Fruit fly (Drosophila melanogaster): ENCODE results near the gene CG14285.

Gene CG14285

dm6 chr3R:19027165-19027564 lies 2.3 kb downstream of the CG14285 start, which contains the start of gene NP15.6:
NP15.6 (plus strand) TSS chr3R:19027368.
- no peak for TF ChIP-seq h (GFP tag; optimal IDR thresholded peaks at IDR 0.05)
- no peak for TF ChIP-seq Jra (GFP tag; optimal IDR thresholded peaks at IDR 0.05)
- TF ChIP-seq Hr83 (GFP tag; optimal IDR thresholded peaks at IDR 0.05; ENCODE audit: poor library complexity, severe bottlenecking), result no peak
- TF ChIP-seq Rel (GFP tag; optimal IDR thresholded peaks at IDR 0.05), result no peak
- TF ChIP-seq Rel (tag; optimal IDR thresholded peaks at IDR 0.05), result no peak
- TF ChIP-seq GATAd (GFP tag; optimal IDR thresholded peaks at IDR 0.05), result no peak
- TF ChIP-seq psq (GFP tag; optimal IDR thresholded peaks at IDR 0.05), result no peak
- no peak for TF ChIP-seq CG32264 (GFP tag; optimal IDR thresholded peaks at IDR 0.05)
- TF ChIP-seq foxo (GFP tag; optimal IDR thresholded peaks at IDR 0.05), result no peak

dm6 chr3R:19028758-19029157 lies 3.9 kb downstream of the CG14285 start, which contains the start of the genes GatA and P5cr:
GatA (minus strand) TSS chr3R:19028857.
P5cr (plus strand) TSS chr3R:19028931.
- peak in 1 of 2 experiments; percentile 94 for TF ChIP-seq foxo (GFP tag; optimal IDR thresholded peaks at IDR 0.05)
- TF ChIP-seq Hr83 (GFP tag; optimal IDR thresholded peaks at IDR 0.05; ENCODE audit: poor library complexity, severe bottlenecking), result peak; percentile 96
- no peak for TF ChIP-seq Dif (GFP tag; optimal IDR thresholded peaks at IDR 0.05; ENCODE audit: partially characterized antibody)
- TF ChIP-seq dsf (GFP tag; optimal IDR thresholded peaks at IDR 0.05; ENCODE audit: borderline replicate concordance), result no peak
- peak; percentile 86 for TF ChIP-seq h (GFP tag; optimal IDR thresholded peaks at IDR 0.05)
- TF ChIP-seq Mio (GFP tag; optimal IDR thresholded peaks at IDR 0.05), result peak; percentile 25
- peak; percentile 80 for TF ChIP-seq br (GFP tag; optimal IDR thresholded peaks at IDR 0.05)
- TF ChIP-seq Sp1 (GFP tag; optimal IDR thresholded peaks at IDR 0.05), result peak; percentile 55
- TF ChIP-seq ey (GFP tag; optimal IDR thresholded peaks at IDR 0.05), result peak; percentile 86
- peak; percentile 69 for TF ChIP-seq sv (GFP tag; optimal IDR thresholded peaks at IDR 0.05)
- TF ChIP-seq HLH106 (tag; optimal IDR thresholded peaks at IDR 0.05), result peak; percentile 60
- no peak for TF ChIP-seq sage (GFP tag; optimal IDR thresholded peaks at IDR 0.05)
- TF ChIP-seq OdsH (GFP tag; optimal IDR thresholded peaks at IDR 0.05), result peak; percentile 83
- TF ChIP-seq usp (GFP tag; optimal IDR thresholded peaks at IDR 0.05), result no peak
- peak; percentile 91 for TF ChIP-seq rgr (GFP tag; optimal IDR thresholded peaks at IDR 0.05)
- TF ChIP-seq psq (GFP tag; optimal IDR thresholded peaks at IDR 0.05), result peak; percentile 54
- peak; percentile 44 for TF ChIP-seq CG9705 (GFP tag; optimal IDR thresholded peaks at IDR 0.05)
- TF ChIP-seq tai (GFP tag; optimal IDR thresholded peaks at IDR 0.05), result no peak
- peak; percentile 42 for TF ChIP-seq dmrt93B (GFP tag; optimal IDR thresholded peaks at IDR 0.05)
- peak; percentile 73 for TF ChIP-seq fru (GFP tag; optimal IDR thresholded peaks at IDR 0.05)
- TF ChIP-seq Rel (GFP tag; optimal IDR thresholded peaks at IDR 0.05), result no peak
- TF ChIP-seq Rel (tag; optimal IDR thresholded peaks at IDR 0.05), result peak; percentile 39
- no peak for TF ChIP-seq Vsx2 (GFP tag; optimal IDR thresholded peaks at IDR 0.05; ENCODE audit: partially characterized antibody)

- TF ChIP-seq Sp1 (GFP tag; optimal IDR thresholded peaks at IDR 0.05) (peak; percentile 68), usp (GFP tag; optimal IDR thresholded peaks at IDR 0.05) (no peak), Abd-B (GFP tag; optimal IDR thresholded peaks at IDR 0.05) (no peak), Rel (GFP tag; optimal IDR thresholded peaks at IDR 0.05) (no peak), Rel (tag; optimal IDR thresholded peaks at IDR 0.05) (peak; percentile 19), OdsH (GFP tag; optimal IDR thresholded peaks at IDR 0.05) (peak; percentile 29), dmrt93B (GFP tag; optimal IDR thresholded peaks at IDR 0.05) (peak; percentile 45), foxo (GFP tag; optimal IDR thresholded peaks at IDR 0.05) (peak in 1 of 2 experiments; percentile 54), lola (GFP tag; optimal IDR thresholded peaks at IDR 0.05) (no peak), psq (GFP tag; optimal IDR thresholded peaks at IDR 0.05) (peak; percentile 42), CrebA (GFP tag; optimal IDR thresholded peaks at IDR 0.05; ENCODE audit: borderline replicate concordance) (no peak), sv (GFP tag; optimal IDR thresholded peaks at IDR 0.05) (no peak), br (GFP tag; optimal IDR thresholded peaks at IDR 0.05) (no peak), ey (GFP tag; optimal IDR thresholded peaks at IDR 0.05) (no peak), HLH106 (tag; optimal IDR thresholded peaks at IDR 0.05) (peak; percentile 75), jim (GFP tag; optimal IDR thresholded peaks at IDR 0.05) (no peak), dsf (GFP tag; optimal IDR thresholded peaks at IDR 0.05; ENCODE audit: borderline replicate concordance) (no peak), GATAd (GFP tag; optimal IDR thresholded peaks at IDR 0.05) (no peak), CG32264 (GFP tag; optimal IDR thresholded peaks at IDR 0.05) (no peak), Vsx2 (GFP tag; optimal IDR thresholded peaks at IDR 0.05; ENCODE audit: partially characterized antibody) (no peak), tai (GFP tag; optimal IDR thresholded peaks at IDR 0.05) (no peak), N (GFP tag; optimal IDR thresholded peaks at IDR 0.05) (no peak), woc (GFP tag; optimal IDR thresholded peaks at IDR 0.05) (no peak), h (GFP tag; optimal IDR thresholded peaks at IDR 0.05) (no peak), pan (optimal IDR thresholded peaks at IDR 0.05) (no peak), Dif (GFP tag; optimal IDR thresholded peaks at IDR 0.05; ENCODE audit: partially characterized antibody) (no peak), Hr78 (GFP tag; optimal IDR thresholded peaks at IDR 0.05) (no peak), Dfd (GFP tag; optimal IDR thresholded peaks at IDR 0.05) (no peak), brk (GFP tag; optimal IDR thresholded peaks at IDR 0.05) (no peak), Hnf4 (GFP tag; optimal IDR thresholded peaks at IDR 0.05) (no peak), Hr83 (GFP tag; optimal IDR thresholded peaks at IDR 0.05; ENCODE audit: poor library complexity, severe bottlenecking) (no peak), Myc (optimal IDR thresholded peaks at IDR 0.05) (no peak), rgr (GFP tag; optimal IDR thresholded peaks at IDR 0.05) (peak; percentile 33), fru (GFP tag; optimal IDR thresholded peaks at IDR 0.05) (no peak), Mio (GFP tag; optimal IDR thresholded peaks at IDR 0.05) (no peak), Jra (GFP tag; optimal IDR thresholded peaks at IDR 0.05) (no peak), dl (GFP tag; optimal IDR thresholded peaks at IDR 0.05; ENCODE audit: insufficient read depth in 1 of 2, partially characterized antibody in 2 of 2) (no peak), CG9705 (GFP tag; optimal IDR thresholded peaks at IDR 0.05) (no peak), sage (GFP tag; optimal IDR thresholded peaks at IDR 0.05) (no peak)
These were observed 6.3 kb downstream of the CG14285 start, which contains the start of the genes Prp18 and CG6013 for dm6 chr3R:19031210-19031609. Prp18 (minus strand) TSS chr3R:19031271. CG6013 (plus strand) TSS chr3R:19031503.

Measured in whole organism, wandering third instar larva.